Worm (Caenorhabditis elegans) whole organism, L3 larva: ENCODE measurements around the gene vps-8.

Experiments
- R02D3.7 ChIP-seq: fragments of 150-350 bp; optimal IDR thresholded peaks from 2 replicates; lab custom pipeline; 2014; ENCODE audit warnings: missing biosample characterization, missing genetic modification characterization
- aly-2 ChIP-seq: fragments of 150-350 bp; optimal IDR thresholded peaks from 2 replicates; lab custom pipeline; 2014; ENCODE audit warnings: missing biosample characterization, missing genetic modification characterization
- ceh-16 ChIP-seq: sonication (generic microtip); optimal IDR thresholded peaks from 2 replicates; lab custom pipeline; 2017; ENCODE audit warnings: missing biosample characterization, missing genetic modification characterization
- ceh-82 ChIP-seq: fragments of 150-350 bp; optimal IDR thresholded peaks from 2 replicates; lab custom pipeline; 2014; ENCODE audit warnings: missing biosample characterization, missing genetic modification characterization
- daf-12 ChIP-seq: fragments of 150-350 bp; optimal IDR thresholded peaks from 2 replicates; lab custom pipeline; 2014; ENCODE audit warnings: missing biosample characterization, missing genetic modification reagents, missing genetic modification characterization
- egl-27 ChIP-seq: sonication (generic microtip); optimal IDR thresholded peaks from 4 replicates; lab custom pipeline; 2017; ENCODE audit warnings: missing biosample characterization, missing genetic modification reagents, missing genetic modification characterization
- egl-5 ChIP-seq: fragments of 150-350 bp; optimal IDR thresholded peaks from 2 replicates; lab custom pipeline; 2017; ENCODE audit warnings: missing biosample characterization, missing genetic modification reagents, missing genetic modification characterization, inconsistent platforms
- elt-1 ChIP-seq: fragments of 150-350 bp; optimal IDR thresholded peaks from 2 replicates; lab custom pipeline; 2014; ENCODE audit warnings: missing biosample characterization, missing genetic modification characterization
- elt-2 ChIP-seq: sonication (generic microtip); optimal IDR thresholded peaks from 2 replicates; lab custom pipeline; 2016; ENCODE audit warnings: missing genetic modification reagents, mild to moderate bottlenecking, missing genetic modification characterization, missing compliant biosample characterization
- elt-3 ChIP-seq, 3 experiments: fragments of 150-350 bp in 1 of 3; sonication (generic microtip) in 2 of 3; optimal IDR thresholded peaks; 2 replicates in 2 of 3; 4 replicates in 1 of 3; lab custom pipeline; 2014 to 2017; ENCODE audit warnings: missing biosample characterization in 3 of 3, missing genetic modification characterization in 3 of 3
- eor-1 ChIP-seq, 2 experiments: fragments of 150-350 bp; optimal IDR thresholded peaks; 2 replicates each; lab custom pipeline; 2014 to 2018; ENCODE audit warnings: missing biosample characterization in 2 of 2, missing genetic modification characterization in 2 of 2
- fkh-10 ChIP-seq: sonication (generic microtip); optimal IDR thresholded peaks from 2 replicates; lab custom pipeline; 2017; ENCODE audit warnings: missing biosample characterization, missing genetic modification reagents, missing genetic modification characterization
- hmg-11 ChIP-seq: sonication (generic microtip); optimal IDR thresholded peaks from 2 replicates; lab custom pipeline; 2016; ENCODE audit warnings: missing genetic modification characterization, missing compliant biosample characterization
- lin-15B ChIP-seq: fragments of 150-350 bp; optimal IDR thresholded peaks from 2 replicates; lab custom pipeline; 2014; ENCODE audit warnings: missing biosample characterization, missing genetic modification characterization
- lin-39 ChIP-seq: fragments of 150-350 bp; optimal IDR thresholded peaks from 2 replicates; lab custom pipeline; 2018; ENCODE audit warnings: missing biosample characterization, missing genetic modification reagents, missing genetic modification characterization
- lsy-12 ChIP-seq: sonication (generic microtip); optimal IDR thresholded peaks from 2 replicates; lab custom pipeline; 2016; ENCODE audit warnings: mild to moderate bottlenecking, missing genetic modification characterization, missing compliant biosample characterization
- mdl-1 ChIP-seq: fragments of 150-350 bp; optimal IDR thresholded peaks from 2 replicates; lab custom pipeline; 2014; ENCODE audit warnings: missing biosample characterization, missing genetic modification characterization
- mml-1 ChIP-seq: fragments of 150-350 bp; sonication (generic microtip); optimal IDR thresholded peaks from 3 replicates; lab custom pipeline; 2014; ENCODE audit warnings: missing biosample characterization, missing genetic modification characterization
- nfya-1 ChIP-seq: sonication (generic microtip); optimal IDR thresholded peaks from 2 replicates; lab custom pipeline; 2017; ENCODE audit warnings: missing genetic modification characterization, mild to moderate bottlenecking, missing compliant biosample characterization, antibody characterized with exemption, moderate library complexity; ENCODE audit not compliant: insufficient read depth
- nhr-12 ChIP-seq: fragments of 150-350 bp; optimal IDR thresholded peaks from 2 replicates; lab custom pipeline; 2014; ENCODE audit warnings: missing biosample characterization, missing genetic modification characterization
- nhr-23 ChIP-seq: fragments of 150-350 bp; optimal IDR thresholded peaks from 2 replicates; lab custom pipeline; 2014; ENCODE audit warnings: missing biosample characterization, missing genetic modification reagents, missing genetic modification characterization
- nhr-237 ChIP-seq: fragments of 150-350 bp; optimal IDR thresholded peaks from 2 replicates; lab custom pipeline; 2014; ENCODE audit warnings: missing biosample characterization, missing genetic modification characterization
- nhr-25 ChIP-seq: sonication (generic microtip); optimal IDR thresholded peaks from 2 replicates; lab custom pipeline; 2017; ENCODE audit warnings: missing biosample characterization, missing genetic modification characterization
- nhr-28 ChIP-seq: fragments of 150-350 bp; optimal IDR thresholded peaks from 2 replicates; lab custom pipeline; 2014; ENCODE audit warnings: missing biosample characterization, missing genetic modification characterization
- nhr-43 ChIP-seq: sonication (generic microtip); optimal IDR thresholded peaks from 2 replicates; lab custom pipeline; 2016; ENCODE audit warnings: mild to moderate bottlenecking, missing genetic modification characterization, missing compliant biosample characterization; ENCODE audit not compliant: poor library complexity, severe bottlenecking
- nhr-67 ChIP-seq: fragments of 150-350 bp; optimal IDR thresholded peaks from 2 replicates; lab custom pipeline; 2014; ENCODE audit warnings: missing biosample characterization, missing genetic modification characterization
- nhr-77 ChIP-seq: fragments of 150-350 bp; optimal IDR thresholded peaks from 2 replicates; lab custom pipeline; 2014; ENCODE audit warnings: missing biosample characterization, missing genetic modification characterization
- pha-4 ChIP-seq: fragments of 150-350 bp; optimal IDR thresholded peaks from 2 replicates; lab custom pipeline; 2014; ENCODE audit warnings: missing biosample characterization, missing genetic modification reagents, missing genetic modification characterization
- pqm-1 ChIP-seq: fragments of 150-350 bp; optimal IDR thresholded peaks from 2 replicates; lab custom pipeline; 2017; ENCODE audit warnings: missing biosample characterization, missing genetic modification characterization, inconsistent platforms
- sea-2 ChIP-seq: fragments of 150-350 bp; sonication (generic microtip); optimal IDR thresholded peaks from 4 replicates; lab custom pipeline; 2014; ENCODE audit warnings: missing biosample characterization, missing genetic modification reagents, missing genetic modification characterization
- skn-1 ChIP-seq: fragments of 150-350 bp; optimal IDR thresholded peaks from 2 replicates; lab custom pipeline; 2014; ENCODE audit warnings: missing biosample characterization, missing genetic modification characterization
- tbx-2 ChIP-seq: sonication (generic microtip); optimal IDR thresholded peaks from 2 replicates; lab custom pipeline; 2016; ENCODE audit warnings: mild to moderate bottlenecking, missing genetic modification characterization, missing compliant biosample characterization
- unc-39 ChIP-seq: sonication (generic microtip); optimal IDR thresholded peaks from 4 replicates; lab custom pipeline; 2017; ENCODE audit warnings: missing biosample characterization, missing genetic modification characterization
- unc-62 ChIP-seq: fragments of 150-350 bp; sonication (generic microtip); optimal IDR thresholded peaks from 4 replicates; lab custom pipeline; 2014; ENCODE audit warnings: missing biosample characterization, missing genetic modification reagents, missing genetic modification characterization
- ztf-11 ChIP-seq: fragments of 150-350 bp; optimal IDR thresholded peaks from 2 replicates; lab custom pipeline; 2014; ENCODE audit warnings: missing biosample characterization, missing genetic modification characterization
- ztf-4 ChIP-seq: fragments of 150-350 bp; optimal IDR thresholded peaks from 2 replicates; lab custom pipeline; 2014; ENCODE audit warnings: missing biosample characterization, missing genetic modification characterization

The vps-8 gene

ce11 chrIV:12279340-12279739 is 3.5 kb upstream of the vps-8 start, which contains the start of gene ltah-1.1:
ltah-1.1 (plus strand) TSS chrIV:12279622.
- TF ChIP-seq unc-62 (no peak), unc-39 (tag; lab: Kevin White, UChicago) (no peak), nhr-12 (tag; lab: Kevin White, UChicago) (no peak), elt-2 (tag; lab: Kevin White, UChicago) (peak; percentile 54), nhr-28 (tag; lab: Kevin White, UChicago) (no peak), nhr-23 (no peak)
- TF ChIP-seq, all 47 proteins: peak for 1

DNA sequence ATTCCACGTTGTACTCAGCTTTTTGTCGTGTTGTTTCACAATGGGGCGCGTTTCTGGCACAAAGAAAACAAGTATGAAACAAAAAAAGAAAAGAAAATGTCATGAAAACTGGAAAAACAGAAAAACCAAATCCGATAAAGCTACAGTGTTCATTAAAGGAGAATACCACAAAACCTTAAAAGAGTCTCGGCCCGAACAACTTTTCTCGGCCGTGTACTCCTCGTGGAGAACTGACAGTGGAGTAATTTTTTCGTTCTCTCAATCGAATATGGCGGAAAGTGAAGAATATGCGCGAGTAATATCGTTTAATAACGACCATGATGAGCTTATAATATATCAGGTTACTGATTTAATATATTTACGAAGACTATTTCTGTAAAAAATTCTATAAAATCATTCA is 2.7 kb upstream of the vps-8 start, which contains the start of the genes tag-335 and vkmt-1:
tag-335 (minus strand) TSS at position 88 of the 400 bp plus-strand sequence.
vkmt-1 (plus strand) TSS at position 219 of the 400 bp plus-strand sequence.
- TF ChIP-seq nhr-43 (tag; lab: Kevin White, UChicago) (peak; percentile 28), nhr-23 (peak; percentile 1), nfya-1 (tag; lab: Kevin White, UChicago) (peak; percentile 35), elt-2 (tag; lab: Kevin White, UChicago) (no peak), lin-15B (tag; lab: Kevin White, UChicago) (peak; percentile 44), fkh-10 (GFP tag; lab: Kevin White, UChicago) (no peak)

- TF ChIP-seq nfya-1 (tag; lab: Kevin White, UChicago) (no peak), ceh-16 (tag; lab: Kevin White, UChicago) (no peak), pqm-1 (tag; lab: Kevin White, UChicago) (peak; percentile 37), elt-2 (tag; lab: Kevin White, UChicago) (peak; percentile 73), pha-4 (no peak), skn-1 (no peak), egl-5 (tag; lab: Kevin White, UChicago) (no peak)
Observed at ce11 chrIV:12274365-12274764, 1.4 kb downstream of the vps-8 start.

- TF ChIP-seq aly-2 (tag; lab: Kevin White, UChicago) = no peak
- TF ChIP-seq nhr-77 (tag; lab: Kevin White, UChicago) = no peak
- no peak for TF ChIP-seq nhr-43 (tag; lab: Kevin White, UChicago)
- TF ChIP-seq tbx-2 (tag; lab: Kevin White, UChicago) = no peak
- no peak for TF ChIP-seq lin-15B (tag; lab: Kevin White, UChicago)
- no peak for TF ChIP-seq elt-1 (tag; lab: Kevin White, UChicago)
- no peak for TF ChIP-seq daf-12
- TF ChIP-seq nhr-25 (tag; lab: Kevin White, UChicago) = no peak
- TF ChIP-seq nhr-67 (tag; lab: Kevin White, UChicago) = no peak
- TF ChIP-seq nhr-237 (tag; lab: Kevin White, UChicago) = no peak
- no peak for TF ChIP-seq skn-1
- no peak for TF ChIP-seq elt-3 (tag; optimal IDR thresholded peaks at IDR 0.05; lab: Kevin White, UChicago)
- TF ChIP-seq sea-2 (GFP tag; lab: Kevin White, UChicago) = no peak
- TF ChIP-seq elt-2 (tag; lab: Kevin White, UChicago) = no peak
- no peak for TF ChIP-seq ztf-4 (tag; lab: Kevin White, UChicago)
- TF ChIP-seq ceh-16 (tag; lab: Kevin White, UChicago) = no peak
- TF ChIP-seq lsy-12 (tag; lab: Kevin White, UChicago) = no peak
- TF ChIP-seq, all 47 proteins: peak for 0
Observed at ce11 chrIV:12270392-12270791, 5.4 kb downstream of the vps-8 start, which contains the start of gene C42C1.3. C42C1.3 (minus strand) TSS chrIV:12270492.

DNA sequence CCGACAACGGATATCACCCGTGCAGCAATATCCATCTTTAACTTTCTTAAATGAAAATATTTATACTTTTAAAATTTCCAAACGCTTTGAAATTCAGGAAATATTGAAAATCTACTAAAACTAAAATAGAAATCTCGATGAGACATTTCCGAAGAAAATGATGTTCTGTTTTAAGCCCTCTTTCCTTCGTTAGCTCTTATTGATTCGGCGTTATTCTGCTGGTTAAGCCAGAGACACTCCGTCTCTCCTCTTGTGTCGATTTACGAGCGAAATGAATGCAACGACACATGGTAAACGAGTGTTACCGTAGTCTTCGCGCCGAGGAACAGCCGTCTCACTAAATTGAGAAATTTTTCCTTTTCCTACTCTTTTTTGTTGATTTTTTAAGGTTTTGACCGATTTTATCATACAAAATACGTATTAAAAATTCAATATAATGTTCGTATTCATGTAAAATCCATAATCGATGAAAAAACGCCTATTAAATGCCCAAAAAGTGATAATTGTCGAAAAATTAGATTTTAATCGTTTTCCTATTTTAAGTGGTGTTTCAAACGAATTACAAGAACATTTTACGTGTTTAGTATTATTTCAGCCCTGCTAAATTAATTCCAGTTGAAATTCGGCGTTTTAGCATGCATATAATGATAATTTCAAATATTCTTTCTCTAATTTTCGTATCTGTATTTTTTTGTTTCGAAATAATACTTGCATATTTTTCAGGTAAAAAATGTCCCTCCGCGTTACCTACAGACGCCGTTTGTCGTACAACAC is 7.3 kb downstream of the vps-8 start, which contains the start of the genes ppm-1.H and rpl-34:
ppm-1.H (minus strand) TSS at position 51 of the 774 bp plus-strand sequence.
rpl-34 (plus strand) TSS at position 724 of the 774 bp plus-strand sequence.
- TF ChIP-seq eor-1 (tag; optimal IDR thresholded peaks at IDR 0.05; lab: Kevin White, UChicago) (no peak), R02D3.7 (peak; percentile 88), lin-15B (tag; lab: Kevin White, UChicago) (peak; percentile 82), skn-1 (peak; percentile 21), mdl-1 (tag; lab: Kevin White, UChicago) (no peak), nhr-25 (tag; lab: Kevin White, UChicago) (peak; percentile 37), egl-27 (tag; lab: Kevin White, UChicago) (no peak), tbx-2 (tag; lab: Kevin White, UChicago) (no peak), ztf-11 (tag; lab: Kevin White, UChicago) (no peak), lin-39 (tag; lab: Kevin White, UChicago) (peak; percentile 85), ceh-82 (no peak), hmg-11 (tag; lab: Kevin White, UChicago) (peak; percentile 31), aly-2 (tag; lab: Kevin White, UChicago) (no peak), mml-1 (tag; lab: Kevin White, UChicago) (no peak), nfya-1 (tag; lab: Kevin White, UChicago) (peak; percentile 95), pha-4 (peak; percentile 88), egl-5 (tag; lab: Kevin White, UChicago) (peak; percentile 87), unc-62 (no peak), pqm-1 (tag; lab: Kevin White, UChicago) (peak; percentile 11), nhr-23 (peak; percentile 27)
- TF ChIP-seq, all 47 proteins: peak for 11
